Fruit fly (Drosophila melanogaster): ENCODE results near the gene Mks1.
A peak's percentile ranks its signal among the peaks of the same experiment; 100 is the strongest.

The Mks1 gene

dm6 chrX:12496497-12496896 lies at the start of gene Mks1:
Gene Mks1, minus strand, starts transcription at chrX:12496597.
- no peak for TF ChIP-seq OdsH (GFP tag; optimal IDR thresholded peaks at IDR 0.05)
- no peak for TF ChIP-seq br (GFP tag; optimal IDR thresholded peaks at IDR 0.05)
- no peak for TF ChIP-seq Hnf4 (GFP tag; optimal IDR thresholded peaks at IDR 0.05)
- TF ChIP-seq N (GFP tag; optimal IDR thresholded peaks at IDR 0.05): no peak
- TF ChIP-seq psq (GFP tag; optimal IDR thresholded peaks at IDR 0.05): no peak
- TF ChIP-seq h (GFP tag; optimal IDR thresholded peaks at IDR 0.05): no peak
- no peak for TF ChIP-seq Jra (GFP tag; optimal IDR thresholded peaks at IDR 0.05)

- no peak for TF ChIP-seq Rel (GFP tag; optimal IDR thresholded peaks at IDR 0.05)
- TF ChIP-seq Rel (tag; optimal IDR thresholded peaks at IDR 0.05): peak; percentile 72
- no peak for TF ChIP-seq CG9705 (GFP tag; optimal IDR thresholded peaks at IDR 0.05)
- TF ChIP-seq Hnf4 (GFP tag; optimal IDR thresholded peaks at IDR 0.05): no peak
- TF ChIP-seq dl (GFP tag; optimal IDR thresholded peaks at IDR 0.05; ENCODE audit: insufficient read depth in 1 of 2, partially characterized antibody in 2 of 2): peak in 1 of 2 experiments; percentile 5
- TF ChIP-seq lola (GFP tag; optimal IDR thresholded peaks at IDR 0.05): no peak
These were observed 49.7 kb upstream of the Mks1 start for dm6 chrX:12546119-12546518.

- peak; percentile 93 for TF ChIP-seq Dfd (GFP tag; optimal IDR thresholded peaks at IDR 0.05)
These were observed 48.8 kb upstream of the Mks1 start for dm6 chrX:12545176-12545575.

dm6 chrX:12540770-12541169 lies 44.4 kb upstream of the Mks1 start:
- TF ChIP-seq HLH106 (tag; optimal IDR thresholded peaks at IDR 0.05): no peak
- no peak for TF ChIP-seq Myc (optimal IDR thresholded peaks at IDR 0.05)
- no peak for TF ChIP-seq Hnf4 (GFP tag; optimal IDR thresholded peaks at IDR 0.05)
- TF ChIP-seq Hr83 (GFP tag; optimal IDR thresholded peaks at IDR 0.05; ENCODE audit: poor library complexity, severe bottlenecking): no peak
- TF ChIP-seq sage (GFP tag; optimal IDR thresholded peaks at IDR 0.05): no peak
- no peak for TF ChIP-seq sv (GFP tag; optimal IDR thresholded peaks at IDR 0.05)
- TF ChIP-seq OdsH (GFP tag; optimal IDR thresholded peaks at IDR 0.05): no peak
- TF ChIP-seq ey (GFP tag; optimal IDR thresholded peaks at IDR 0.05): no peak
- no peak for TF ChIP-seq Rel (GFP tag; optimal IDR thresholded peaks at IDR 0.05)
- no peak for TF ChIP-seq Rel (tag; optimal IDR thresholded peaks at IDR 0.05)
- TF ChIP-seq N (GFP tag; optimal IDR thresholded peaks at IDR 0.05): no peak
- TF ChIP-seq br (GFP tag; optimal IDR thresholded peaks at IDR 0.05): no peak
- no peak for TF ChIP-seq lola (GFP tag; optimal IDR thresholded peaks at IDR 0.05)
- no peak for TF ChIP-seq psq (GFP tag; optimal IDR thresholded peaks at IDR 0.05)

dm6 chrX:12539215-12539614 lies 42.8 kb upstream of the Mks1 start:
- TF ChIP-seq lola (GFP tag; optimal IDR thresholded peaks at IDR 0.05) (no peak), ey (GFP tag; optimal IDR thresholded peaks at IDR 0.05) (no peak), dsf (GFP tag; optimal IDR thresholded peaks at IDR 0.05; ENCODE audit: borderline replicate concordance) (no peak), brk (GFP tag; optimal IDR thresholded peaks at IDR 0.05) (no peak), HLH106 (tag; optimal IDR thresholded peaks at IDR 0.05) (no peak), sv (GFP tag; optimal IDR thresholded peaks at IDR 0.05) (no peak), CG32264 (GFP tag; optimal IDR thresholded peaks at IDR 0.05) (no peak), Abd-B (GFP tag; optimal IDR thresholded peaks at IDR 0.05) (no peak), h (GFP tag; optimal IDR thresholded peaks at IDR 0.05) (no peak), sage (GFP tag; optimal IDR thresholded peaks at IDR 0.05) (no peak), Rel (GFP tag; optimal IDR thresholded peaks at IDR 0.05) (no peak), Rel (tag; optimal IDR thresholded peaks at IDR 0.05) (no peak), Sp1 (GFP tag; optimal IDR thresholded peaks at IDR 0.05) (no peak), Jra (GFP tag; optimal IDR thresholded peaks at IDR 0.05) (no peak), fru (GFP tag; optimal IDR thresholded peaks at IDR 0.05) (no peak), Hr83 (GFP tag; optimal IDR thresholded peaks at IDR 0.05; ENCODE audit: poor library complexity, severe bottlenecking) (no peak), Vsx2 (GFP tag; optimal IDR thresholded peaks at IDR 0.05; ENCODE audit: partially characterized antibody) (no peak), rgr (GFP tag; optimal IDR thresholded peaks at IDR 0.05) (no peak), psq (GFP tag; optimal IDR thresholded peaks at IDR 0.05) (no peak), N (GFP tag; optimal IDR thresholded peaks at IDR 0.05) (no peak), br (GFP tag; optimal IDR thresholded peaks at IDR 0.05) (no peak)

dm6 chrX:12533560-12533959 lies 37.2 kb upstream of the Mks1 start:
- TF ChIP-seq Jra (GFP tag; optimal IDR thresholded peaks at IDR 0.05) (no peak), foxo (GFP tag; optimal IDR thresholded peaks at IDR 0.05) (peak in 1 of 2 experiments; percentile 39), dsf (GFP tag; optimal IDR thresholded peaks at IDR 0.05; ENCODE audit: borderline replicate concordance) (no peak), CG32264 (GFP tag; optimal IDR thresholded peaks at IDR 0.05) (no peak), Hr83 (GFP tag; optimal IDR thresholded peaks at IDR 0.05; ENCODE audit: poor library complexity, severe bottlenecking) (no peak), rgr (GFP tag; optimal IDR thresholded peaks at IDR 0.05) (peak; percentile 10), dmrt93B (GFP tag; optimal IDR thresholded peaks at IDR 0.05) (peak; percentile 1), CrebA (GFP tag; optimal IDR thresholded peaks at IDR 0.05; ENCODE audit: borderline replicate concordance) (no peak), Myc (optimal IDR thresholded peaks at IDR 0.05) (no peak), Rel (GFP tag; optimal IDR thresholded peaks at IDR 0.05) (no peak), Rel (tag; optimal IDR thresholded peaks at IDR 0.05) (no peak), tai (GFP tag; optimal IDR thresholded peaks at IDR 0.05) (no peak), Dif (GFP tag; optimal IDR thresholded peaks at IDR 0.05; ENCODE audit: partially characterized antibody) (no peak), Hnf4 (GFP tag; optimal IDR thresholded peaks at IDR 0.05) (no peak), Vsx2 (GFP tag; optimal IDR thresholded peaks at IDR 0.05; ENCODE audit: partially characterized antibody) (no peak), Abd-B (GFP tag; optimal IDR thresholded peaks at IDR 0.05) (no peak), sage (GFP tag; optimal IDR thresholded peaks at IDR 0.05) (no peak), fru (GFP tag; optimal IDR thresholded peaks at IDR 0.05) (peak; percentile 51), ey (GFP tag; optimal IDR thresholded peaks at IDR 0.05) (peak; percentile 36), brk (GFP tag; optimal IDR thresholded peaks at IDR 0.05) (no peak), dl (GFP tag; optimal IDR thresholded peaks at IDR 0.05; ENCODE audit: insufficient read depth in 1 of 2, partially characterized antibody in 2 of 2) (no peak), HLH106 (tag; optimal IDR thresholded peaks at IDR 0.05) (peak; percentile 32), Mio (GFP tag; optimal IDR thresholded peaks at IDR 0.05) (no peak), N (GFP tag; optimal IDR thresholded peaks at IDR 0.05) (no peak), sv (GFP tag; optimal IDR thresholded peaks at IDR 0.05) (no peak), h (GFP tag; optimal IDR thresholded peaks at IDR 0.05) (peak; percentile 23), OdsH (GFP tag; optimal IDR thresholded peaks at IDR 0.05) (no peak), woc (GFP tag; optimal IDR thresholded peaks at IDR 0.05) (no peak), psq (GFP tag; optimal IDR thresholded peaks at IDR 0.05) (peak; percentile 6)
